Fruit fly (Drosophila melanogaster): Measurements from ENCODE around the gene CG4597.

DNA sequence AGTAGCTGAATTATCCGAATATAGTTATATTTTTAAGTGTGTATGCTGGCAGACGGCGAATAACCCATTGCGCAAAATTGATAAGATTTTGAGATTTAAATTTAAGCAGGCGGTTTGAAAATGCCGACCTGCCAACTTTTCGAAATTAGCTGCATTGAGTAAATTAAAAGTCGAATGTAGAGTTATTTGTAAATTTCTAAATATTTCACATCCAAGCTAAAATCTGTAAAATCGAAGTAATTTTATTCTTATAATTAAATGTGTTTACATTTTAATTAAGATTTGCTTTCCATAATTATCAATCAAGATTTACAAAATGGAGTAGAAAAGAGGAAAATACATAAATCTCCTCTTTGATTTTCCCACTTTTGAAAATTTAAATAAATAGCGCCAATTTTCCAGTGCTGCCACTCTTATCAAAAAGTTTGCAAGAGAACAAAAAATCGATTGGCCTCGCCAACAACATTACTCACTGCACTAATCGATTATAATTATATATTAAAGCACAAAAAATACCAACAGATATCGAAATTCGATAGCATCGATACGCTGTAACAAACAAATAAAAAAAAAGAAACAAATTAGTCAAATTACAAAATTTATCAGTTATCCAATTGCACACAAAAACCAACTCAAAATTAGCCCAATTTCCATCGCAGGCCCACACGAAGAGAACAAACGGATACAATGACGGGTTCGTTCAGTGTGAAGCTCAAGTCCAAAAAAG is 4.6 kb downstream of the CG4597 start, which contains the start of gene Yod1:
- TF ChIP-seq CG33017 (tag; optimal IDR thresholded peaks at IDR 0.05) (no peak), kay (GFP tag; ENCODE audit: borderline replicate concordance) (peak; percentile 82), Clk (GFP tag; optimal IDR thresholded peaks at IDR 0.05) (no peak), CG1620 (GFP tag; optimal IDR thresholded peaks at IDR 0.05) (no peak), Crg-1 (GFP tag; optimal IDR thresholded peaks at IDR 0.05) (no peak), CG12768 (GFP tag; optimal IDR thresholded peaks at IDR 0.05) (no peak), pad (GFP tag; optimal IDR thresholded peaks at IDR 0.05) (no peak), Mnt (GFP tag; optimal IDR thresholded peaks at IDR 0.05) (no peak), tj (GFP tag; optimal IDR thresholded peaks at IDR 0.05) (peak; percentile 6), CG5204 (GFP tag; optimal IDR thresholded peaks at IDR 0.05) (no peak), CG7101 (tag; optimal IDR thresholded peaks at IDR 0.05) (no peak)

Data from whole organism, adult.